Worm (Caenorhabditis elegans) whole organism, late embryonic: ENCODE results near the gene dnpp-1.

Source experiments
- F13H6.1 ChIP-seq: sonication (generic microtip); optimal IDR thresholded peaks from 2 replicates; lab custom pipeline; 2016; ENCODE audit warnings: missing genetic modification characterization, missing compliant biosample characterization
- K02D7.2 ChIP-seq: sonication (generic microtip); optimal IDR thresholded peaks from 2 replicates; lab custom pipeline; 2017; ENCODE audit warnings: mild to moderate bottlenecking, missing genetic modification characterization, missing compliant biosample characterization
- K09A11.1 ChIP-seq: sonication (generic microtip); optimal IDR thresholded peaks from 2 replicates; lab custom pipeline; 2017; ENCODE audit warnings: antibody characterized with exemption, mild to moderate bottlenecking, missing genetic modification characterization, missing compliant biosample characterization; ENCODE audit not compliant: insufficient read depth
- ceh-18 ChIP-seq: sonication (generic microtip); optimal IDR thresholded peaks from 2 replicates; lab custom pipeline; 2016; ENCODE audit warnings: missing genetic modification characterization, missing compliant biosample characterization
- ceh-19 ChIP-seq: fragments of 200-800 bp; sonication (Bioruptor generic); optimal IDR thresholded peaks from 2 replicates; lab custom pipeline; 2018; ENCODE audit warnings: mild to moderate bottlenecking, missing genetic modification characterization, missing compliant biosample characterization
- ceh-22 ChIP-seq: sonication (generic microtip); optimal IDR thresholded peaks from 2 replicates; lab custom pipeline; 2017; ENCODE audit warnings: missing biosample characterization, missing genetic modification characterization
- ceh-31 ChIP-seq: sonication (generic microtip); optimal IDR thresholded peaks from 2 replicates; lab custom pipeline; 2016; ENCODE audit warnings: missing genetic modification characterization, missing compliant biosample characterization
- ceh-45 ChIP-seq: fragments of 200-800 bp; sonication (Bioruptor generic); IDR thresholded peaks from 2 replicates; pipeline ENCODE4 v1.3.6; 2022; ENCODE audit warnings: missing genetic modification reagents, missing genetic modification characterization, missing compliant biosample characterization
- ceh-6 ChIP-seq: fragments of 200-800 bp; sonication (Bioruptor generic); optimal IDR thresholded peaks from 2 replicates; lab custom pipeline; 2018; ENCODE audit warnings: mild to moderate bottlenecking, missing genetic modification characterization, missing compliant biosample characterization
- che-1 ChIP-seq: sonication (generic microtip); optimal IDR thresholded peaks from 2 replicates; lab custom pipeline; 2016; ENCODE audit warnings: mild to moderate bottlenecking, missing genetic modification characterization, missing compliant biosample characterization
- dmd-4 ChIP-seq: sonication (generic microtip); optimal IDR thresholded peaks from 2 replicates; lab custom pipeline; 2016; ENCODE audit warnings: borderline replicate concordance, missing genetic modification characterization, missing compliant biosample characterization
- elt-2 ChIP-seq: sonication (generic microtip); optimal IDR thresholded peaks from 2 replicates; lab custom pipeline; 2016; ENCODE audit warnings: missing genetic modification reagents, missing genetic modification characterization, missing compliant biosample characterization
- elt-4 ChIP-seq: sonication (generic microtip); optimal IDR thresholded peaks from 2 replicates; lab custom pipeline; 2016; ENCODE audit warnings: missing genetic modification characterization, missing compliant biosample characterization
- ets-4 ChIP-seq: sonication (generic microtip); optimal IDR thresholded peaks from 2 replicates; lab custom pipeline; 2016; ENCODE audit warnings: missing genetic modification characterization, missing compliant biosample characterization
- fax-1 ChIP-seq: sonication (generic microtip); optimal IDR thresholded peaks from 2 replicates; lab custom pipeline; 2016; ENCODE audit warnings: missing genotype, missing genetic modification characterization, missing compliant biosample characterization
- fkh-10 ChIP-seq: fragments of 150-350 bp; optimal IDR thresholded peaks from 2 replicates; lab custom pipeline; 2014; ENCODE audit warnings: missing biosample characterization, missing genetic modification reagents, missing genetic modification characterization
- gmeb-2 ChIP-seq: sonication (generic microtip); optimal IDR thresholded peaks from 2 replicates; lab custom pipeline; 2016; ENCODE audit warnings: missing genetic modification characterization, inconsistent platforms, missing compliant biosample characterization
- hlh-8 ChIP-seq: sonication (generic microtip); optimal IDR thresholded peaks from 2 replicates; lab custom pipeline; 2016; ENCODE audit warnings: missing genotype, missing genetic modification characterization, missing compliant biosample characterization
- lim-6 ChIP-seq: sonication (generic microtip); optimal IDR thresholded peaks from 2 replicates; lab custom pipeline; 2016; ENCODE audit warnings: missing genetic modification characterization, missing compliant biosample characterization
- lin-11 ChIP-seq: fragments of 200-800 bp; sonication (Bioruptor generic); optimal IDR thresholded peaks from 2 replicates; lab custom pipeline; 2018; ENCODE audit warnings: mild to moderate bottlenecking, missing genetic modification characterization, missing compliant biosample characterization
- madf-2 ChIP-seq: sonication (generic microtip); optimal IDR thresholded peaks from 2 replicates; lab custom pipeline; 2017; ENCODE audit warnings: missing genetic modification characterization, missing compliant biosample characterization
- nfya-1 ChIP-seq: sonication (generic microtip); optimal IDR thresholded peaks from 2 replicates; lab custom pipeline; 2017; ENCODE audit warnings: missing genetic modification characterization, mild to moderate bottlenecking, missing compliant biosample characterization, antibody characterized with exemption, moderate library complexity
- pag-3 ChIP-seq: sonication (generic microtip); optimal IDR thresholded peaks from 2 replicates; lab custom pipeline; 2016; ENCODE audit warnings: missing compliant biosample characterization, missing genetic modification characterization, borderline replicate concordance
- pax-1 ChIP-seq: fragments of 150-350 bp; optimal IDR thresholded peaks from 2 replicates; lab custom pipeline; 2014; ENCODE audit warnings: missing biosample characterization, missing genetic modification characterization
- pha-2 ChIP-seq: sonication (generic microtip); optimal IDR thresholded peaks from 2 replicates; lab custom pipeline; 2017; ENCODE audit warnings: mild to moderate bottlenecking, missing genetic modification characterization, missing compliant biosample characterization
- sdc-2 ChIP-seq: sonication (generic microtip); optimal IDR thresholded peaks from 2 replicates; lab custom pipeline; 2016; ENCODE audit warnings: missing genotype, missing genetic modification characterization, missing compliant biosample characterization
- sox-2 ChIP-seq: fragments of 200-800 bp; sonication (Bioruptor generic); IDR thresholded peaks from 2 replicates; pipeline ENCODE4 v1.3.6; 2022; ENCODE audit warnings: missing genetic modification reagents, missing genetic modification characterization, missing compliant biosample characterization
- tbx-2 ChIP-seq: sonication (generic microtip); optimal IDR thresholded peaks from 2 replicates; lab custom pipeline; 2016; ENCODE audit warnings: missing genetic modification characterization, missing compliant biosample characterization
- ttx-3 ChIP-seq: sonication (generic microtip); optimal IDR thresholded peaks from 2 replicates; lab custom pipeline; 2016; ENCODE audit warnings: missing genetic modification reagents, missing genetic modification characterization, missing compliant biosample characterization
- unc-3 ChIP-seq, 2 experiments: fragments of 200-800 bp in 1 of 2; sonication (Bioruptor generic) in 1 of 2; sonication (generic microtip) in 1 of 2; conservative IDR thresholded peaks in 1 of 2; optimal IDR thresholded peaks in 1 of 2; 2 replicates each; pipeline versions ENCODE4 v1.3.6 to Lab custom; 2016 to 2022; ENCODE audit warnings: missing compliant biosample characterization in 2 of 2, missing genetic modification characterization in 2 of 2, missing genetic modification reagents in 1 of 2
- unc-55 ChIP-seq: sonication (generic microtip); optimal IDR thresholded peaks from 2 replicates; lab custom pipeline; 2017; ENCODE audit warnings: missing biosample characterization, missing genetic modification reagents, missing genetic modification characterization
- unc-86 ChIP-seq: sonication (generic microtip); optimal IDR thresholded peaks from 2 replicates; lab custom pipeline; 2016; ENCODE audit warnings: missing genetic modification characterization, missing compliant biosample characterization
- zip-5 ChIP-seq: sonication (generic microtip); optimal IDR thresholded peaks from 2 replicates; lab custom pipeline; 2016; ENCODE audit warnings: missing genetic modification characterization, missing compliant biosample characterization

dnpp-1 gene

DNA sequence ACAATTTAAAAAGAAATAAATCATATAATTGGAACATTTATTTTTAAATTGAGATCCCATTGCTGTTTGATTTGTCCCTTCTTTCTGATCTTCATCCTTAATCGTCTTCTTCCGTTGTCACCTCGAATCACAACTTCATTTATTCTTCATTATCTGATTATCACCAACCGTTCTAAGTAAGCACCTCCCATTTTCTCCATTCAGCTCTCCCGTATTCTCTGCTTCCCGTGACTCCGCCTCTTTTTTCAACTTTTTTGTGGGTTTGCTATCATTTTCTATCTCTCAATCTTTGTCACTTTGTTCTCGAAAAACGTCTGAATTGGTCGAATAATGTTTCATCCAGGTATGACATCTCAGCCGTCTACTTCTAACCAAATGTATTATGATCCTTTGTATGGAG is 47.7 kb downstream of the dnpp-1 start, which contains the start of gene sma-4:
TSS of gene sma-4 (plus strand) at position 301 of the 400 bp plus-strand sequence.
- TF ChIP-seq sdc-2 (tag; lab: Kevin White, UChicago) (no peak), K09A11.1 (tag; lab: Kevin White, UChicago) (no peak), lim-6 (tag; lab: Kevin White, UChicago) (no peak), ceh-18 (tag; lab: Kevin White, UChicago) (no peak), ttx-3 (tag; lab: Kevin White, UChicago) (no peak), madf-2 (tag; lab: Kevin White, UChicago) (no peak), ceh-45 (no peak), gmeb-2 (tag; lab: Kevin White, UChicago) (no peak)
- TF ChIP-seq, all 69 proteins: peak for 0

DNA sequence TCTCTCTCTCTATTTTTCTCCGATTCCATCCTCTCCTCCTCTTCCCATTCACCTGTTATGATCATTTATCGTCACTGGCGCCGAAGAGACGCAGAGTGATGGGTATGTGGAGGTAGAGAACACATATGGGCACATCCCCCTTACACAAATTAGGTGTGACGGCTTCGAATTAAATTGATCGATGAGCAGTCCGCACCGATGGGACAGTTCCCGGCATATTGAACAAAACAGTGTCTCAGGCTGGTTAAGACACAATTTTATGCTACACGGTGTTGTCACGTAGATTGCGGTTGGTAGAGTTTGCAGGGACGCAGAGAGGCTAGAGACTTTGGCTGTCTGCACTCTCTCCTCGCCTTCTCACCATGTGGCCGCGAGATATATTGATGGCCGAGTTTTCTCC is 48.8 kb downstream of the dnpp-1 start, which contains the start of gene R12B2.7:
TSS of gene R12B2.7 (plus strand) at position 247 of the 400 bp plus-strand sequence.
- TF ChIP-seq tbx-2 (tag; lab: Kevin White, UChicago) (peak; percentile 13), unc-55 (peak; percentile 34), pha-2 (tag; lab: Kevin White, UChicago) (no peak)

DNA sequence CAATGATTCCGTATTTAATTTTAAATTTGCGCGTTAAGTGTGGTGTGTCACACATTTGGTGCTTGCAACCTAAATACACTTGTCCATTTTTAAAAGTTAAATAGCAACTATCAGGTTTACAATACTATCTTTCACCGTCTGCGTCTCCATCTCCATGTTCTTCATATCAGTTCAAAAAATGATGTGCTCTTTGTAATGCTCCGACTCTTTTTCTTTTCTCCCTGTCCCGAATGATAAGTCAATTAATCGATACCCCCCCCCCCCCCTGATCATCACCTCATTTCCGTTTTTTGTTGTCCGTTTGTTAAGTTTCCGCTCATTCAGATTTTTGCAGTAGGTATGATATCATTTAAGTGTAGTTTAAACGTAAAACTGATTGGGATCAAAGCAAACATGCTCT is 49.5 kb downstream of the dnpp-1 start:
- no peak for TF ChIP-seq unc-86 (tag; lab: Kevin White, UChicago)
- peak; percentile 20 for TF ChIP-seq elt-2 (tag; lab: Kevin White, UChicago)

DNA sequence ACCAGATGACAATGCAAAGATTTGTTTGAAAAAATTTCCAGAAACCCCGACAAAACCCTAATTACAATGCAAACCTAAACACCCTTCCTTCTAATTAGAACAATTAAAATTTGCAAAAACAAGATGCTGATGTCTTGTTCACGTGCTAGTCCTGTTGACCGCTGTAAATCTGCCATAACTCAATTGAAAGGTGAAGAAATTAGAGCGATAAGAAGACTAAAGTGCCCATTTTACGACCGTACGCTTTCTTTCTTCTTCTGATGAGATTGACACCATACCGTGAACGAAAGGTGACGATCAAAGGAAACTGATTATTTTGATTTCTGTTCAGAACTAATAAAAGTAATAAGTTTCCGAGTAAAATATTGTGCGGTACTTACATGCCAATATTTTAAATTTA is 50.1 kb downstream of the dnpp-1 start:
- TF ChIP-seq sox-2 (GFP tag; lab: Robert Waterston, UW) (no peak), unc-3 (GFP tag; conservative IDR thresholded peaks at IDR 0.05; lab: Robert Waterston, UW) (no peak), unc-3 (tag; optimal IDR thresholded peaks at IDR 0.05; lab: Kevin White, UChicago) (no peak), ets-4 (tag; lab: Kevin White, UChicago) (no peak), K09A11.1 (tag; lab: Kevin White, UChicago) (no peak), fax-1 (tag; lab: Kevin White, UChicago) (no peak), dmd-4 (no peak), pax-1 (tag; lab: Kevin White, UChicago) (no peak), ttx-3 (tag; lab: Kevin White, UChicago) (no peak), ceh-31 (tag; lab: Kevin White, UChicago) (no peak), pha-2 (tag; lab: Kevin White, UChicago) (no peak), ceh-19 (GFP tag; lab: Kevin White, UChicago) (no peak), che-1 (no peak), elt-4 (no peak), madf-2 (tag; lab: Kevin White, UChicago) (no peak), sdc-2 (tag; lab: Kevin White, UChicago) (no peak), ceh-6 (no peak), F13H6.1 (no peak)

DNA sequence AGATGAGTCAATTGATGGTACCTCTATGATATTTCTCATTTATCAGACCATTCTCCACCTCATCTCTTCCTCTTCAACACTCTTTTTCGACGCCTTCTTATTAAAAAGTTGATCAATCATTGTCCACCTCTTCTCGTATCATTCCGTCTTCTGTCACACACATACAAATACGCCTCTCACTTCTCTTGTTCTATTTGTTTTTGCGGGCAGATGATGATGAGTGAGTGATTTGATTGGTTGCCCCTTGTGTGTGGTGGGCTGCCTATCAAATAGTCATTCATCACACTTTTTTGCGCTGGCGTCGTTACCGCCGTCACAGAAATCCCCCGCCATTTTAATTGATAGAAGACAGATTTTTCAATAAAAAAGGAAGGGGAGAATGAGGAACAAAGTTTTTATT is 50.9 kb downstream of the dnpp-1 start:
- TF ChIP-seq lin-11 (tag; lab: Kevin White, UChicago): no peak
- peak; percentile 79 for TF ChIP-seq unc-55
- peak; percentile 57 for TF ChIP-seq nfya-1

DNA sequence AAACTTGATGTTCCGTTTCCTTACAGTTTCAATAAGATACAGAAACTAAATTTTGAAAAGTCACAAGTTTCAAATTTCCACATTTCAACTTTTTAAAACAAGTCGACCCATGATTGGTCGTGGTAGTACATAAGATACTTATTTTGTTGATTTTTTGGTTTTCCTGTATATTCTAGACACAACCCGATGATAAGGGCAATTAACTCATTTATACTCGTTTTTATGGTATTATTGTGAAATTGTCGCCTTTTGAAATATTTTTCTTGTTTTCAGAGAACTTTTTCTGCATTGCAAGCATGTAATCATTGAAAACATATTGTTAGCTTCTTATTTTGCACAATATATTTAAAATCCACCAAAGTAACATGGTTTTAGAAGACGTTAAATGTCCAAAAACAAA is 51.6 kb downstream of the dnpp-1 start:
- TF ChIP-seq pax-1 (tag; lab: Kevin White, UChicago) (no peak), pag-3 (tag; lab: Kevin White, UChicago) (no peak), elt-2 (tag; lab: Kevin White, UChicago) (no peak), hlh-8 (no peak), ceh-22 (tag; lab: Kevin White, UChicago) (no peak), zip-5 (tag; lab: Kevin White, UChicago) (no peak), K02D7.2 (tag; lab: Kevin White, UChicago) (no peak), fkh-10 (GFP tag; lab: Kevin White, UChicago) (no peak), pha-2 (tag; lab: Kevin White, UChicago) (no peak)
- TF ChIP-seq, all 69 proteins: peak for 0
